Fruit fly (Drosophila melanogaster) whole organism, embryonic: ENCODE measurements around the gene Pmm2.

Source experiments
- Atf6 ChIP-seq: fragments of 200-800 bp; sonication (Bioruptor generic); IDR thresholded peaks from 2 replicates; pipeline ENCODE4 v1.3.6; 2022; ENCODE audit warnings: missing biosample characterization, missing genetic modification characterization
- BEAF-32 ChIP-seq: fragments of 200-800 bp; sonication (Bioruptor generic); optimal IDR thresholded peaks from 3 replicates; lab custom pipeline; 2017; ENCODE audit warnings: missing biosample characterization, missing genetic modification characterization, mild to moderate bottlenecking, moderate library complexity, missing genetic modification reagents
- CG1024 ChIP-seq: fragments of 200-800 bp; sonication (Bioruptor generic); IDR thresholded peaks from 2 replicates; pipeline ENCODE4 v1.3.6; 2022; ENCODE audit warnings: missing biosample characterization, missing genetic modification characterization
- CG10462 ChIP-seq: fragments of 200-800 bp; sonication (Bioruptor generic); optimal IDR thresholded peaks from 2 replicates; lab custom pipeline; 2016; ENCODE audit warnings: missing biosample characterization, missing genetic modification characterization
- CG11247 ChIP-seq: fragments of 200-800 bp; sonication (Bioruptor generic); IDR thresholded peaks from 2 replicates; pipeline ENCODE4 v1.3.6; 2022; ENCODE audit warnings: missing biosample characterization, missing genetic modification characterization
- CG12391 ChIP-seq: fragments of 200-800 bp; sonication (Bioruptor generic); optimal IDR thresholded peaks from 3 replicates; lab custom pipeline; 2018; ENCODE audit warnings: missing biosample characterization, mild to moderate bottlenecking, missing genetic modification characterization, moderate library complexity
- CG13287 ChIP-seq: fragments of 200-800 bp; sonication (Bioruptor generic); IDR thresholded peaks from 2 replicates; pipeline ENCODE4 v1.3.6; 2022; ENCODE audit warnings: missing biosample characterization, missing genetic modification characterization; ENCODE audit not compliant: partially characterized antibody
- CG13424 ChIP-seq: fragments of 200-800 bp; sonication (Bioruptor generic); optimal IDR thresholded peaks from 2 replicates; lab custom pipeline; 2019; ENCODE audit warnings: missing biosample characterization, mild to moderate bottlenecking, missing genetic modification characterization, moderate library complexity
- CG14667 ChIP-seq: fragments of 200-800 bp; sonication (Bioruptor generic); IDR thresholded peaks from 2 replicates; pipeline ENCODE4 v1.3.6; 2022; ENCODE audit warnings: missing biosample characterization, missing genetic modification characterization
- CG15073 ChIP-seq: fragments of 200-800 bp; sonication (Bioruptor generic); optimal IDR thresholded peaks from 2 replicates; lab custom pipeline; 2016; ENCODE audit warnings: missing biosample characterization, missing genetic modification characterization
- CG15601 ChIP-seq: fragments of 200-800 bp; sonication (Bioruptor generic); optimal IDR thresholded peaks from 3 replicates; lab custom pipeline; 2019; ENCODE audit warnings: missing biosample characterization, mild to moderate bottlenecking, missing genetic modification characterization, moderate library complexity
- CG17186 ChIP-seq: fragments of 200-800 bp; sonication (Bioruptor generic); optimal IDR thresholded peaks from 3 replicates; lab custom pipeline; 2017; ENCODE audit warnings: missing biosample characterization, missing genetic modification reagents, missing genetic modification characterization
- CG17829 ChIP-seq: fragments of 200-800 bp; optimal IDR thresholded peaks from 2 replicates; lab custom pipeline; 2019; ENCODE audit warnings: missing biosample characterization, mild to moderate bottlenecking, missing genetic modification characterization, moderate library complexity
- CG18599 ChIP-seq: fragments of 200-800 bp; sonication (Bioruptor generic); optimal IDR thresholded peaks from 3 replicates; lab custom pipeline; 2017; ENCODE audit warnings: missing biosample characterization, missing genetic modification characterization, mild to moderate bottlenecking, moderate library complexity, missing genetic modification reagents
- CG2889 ChIP-seq: fragments of 200-800 bp; sonication (Bioruptor generic); IDR thresholded peaks from 3 replicates; pipeline ENCODE4 v1.3.6; 2022; ENCODE audit warnings: missing biosample characterization, missing genetic modification characterization
- CG3065 ChIP-seq: fragments of 200-800 bp; sonication (Bioruptor generic); optimal IDR thresholded peaks from 2 replicates; lab custom pipeline; 2016; ENCODE audit warnings: missing biosample characterization, missing genetic modification characterization
- CG4282 ChIP-seq: fragments of 200-800 bp; sonication (Bioruptor generic); optimal IDR thresholded peaks from 2 replicates; lab custom pipeline; 2016; ENCODE audit warnings: missing biosample characterization, missing genetic modification characterization
- CG4707 ChIP-seq: fragments of 200-800 bp; sonication (Bioruptor generic); optimal IDR thresholded peaks from 2 replicates; lab custom pipeline; 2018; ENCODE audit warnings: missing biosample characterization, mild to moderate bottlenecking, missing genetic modification characterization, moderate library complexity
- CG4854 ChIP-seq: fragments of 200-800 bp; sonication (Bioruptor generic); optimal IDR thresholded peaks from 2 replicates; lab custom pipeline; 2016; ENCODE audit warnings: missing biosample characterization, missing genetic modification characterization, inconsistent platforms
- CG5245 ChIP-seq: fragments of 200-800 bp; sonication (Bioruptor generic); optimal IDR thresholded peaks from 3 replicates; lab custom pipeline; 2016; ENCODE audit warnings: missing biosample characterization, missing genetic modification characterization
- CG6272 ChIP-seq: fragments of 200-800 bp; sonication (Bioruptor generic); IDR thresholded peaks from 2 replicates; pipeline ENCODE4 v1.3.6; 2022; ENCODE audit warnings: missing biosample characterization, missing genetic modification characterization
- CG6683 ChIP-seq: fragments of 200-800 bp; sonication (Bioruptor generic); optimal IDR thresholded peaks from 2 replicates; lab custom pipeline; 2017; ENCODE audit warnings: missing biosample characterization, mild to moderate bottlenecking, missing genetic modification characterization, missing genetic modification reagents
- CG7271 ChIP-seq: fragments of 200-800 bp; sonication (Bioruptor generic); optimal IDR thresholded peaks from 2 replicates; lab custom pipeline; 2018; ENCODE audit warnings: missing biosample characterization, mild to moderate bottlenecking, missing genetic modification characterization, moderate library complexity
- CG7928 ChIP-seq: fragments of 200-800 bp; sonication (Bioruptor generic); optimal IDR thresholded peaks from 2 replicates; lab custom pipeline; 2017; ENCODE audit warnings: missing biosample characterization, mild to moderate bottlenecking, missing genetic modification characterization
- CG8765 ChIP-seq: fragments of 200-800 bp; sonication (Bioruptor generic); IDR thresholded peaks from 2 replicates; pipeline ENCODE4 v1.3.6; 2022; ENCODE audit warnings: missing biosample characterization, missing genetic modification characterization
- CG9876 ChIP-seq: fragments of 200-800 bp; sonication (Bioruptor generic); optimal IDR thresholded peaks from 2 replicates; lab custom pipeline; 2016; ENCODE audit warnings: missing biosample characterization, missing genetic modification characterization
- E2f2 ChIP-seq: fragments of 200-800 bp; sonication (Bioruptor generic); IDR thresholded peaks from 2 replicates; pipeline ENCODE4 v1.3.6; 2022; ENCODE audit warnings: missing biosample characterization, missing genetic modification characterization
- Ets97D ChIP-seq: fragments of 200-800 bp; sonication (Bioruptor generic); optimal IDR thresholded peaks from 3 replicates; lab custom pipeline; 2016; ENCODE audit warnings: missing biosample characterization, missing genetic modification characterization
- Fer3 ChIP-seq: fragments of 200-800 bp; sonication (Bioruptor generic); optimal IDR thresholded peaks from 2 replicates; lab custom pipeline; 2018; ENCODE audit warnings: missing biosample characterization, mild to moderate bottlenecking, missing genetic modification characterization, moderate library complexity
- HmgZ ChIP-seq: fragments of 200-800 bp; sonication (Bioruptor generic); optimal IDR thresholded peaks from 2 replicates; lab custom pipeline; 2018; ENCODE audit warnings: missing biosample characterization, mild to moderate bottlenecking, missing genetic modification characterization
- Mad ChIP-seq: fragments of 200-800 bp; sonication (Bioruptor generic); optimal IDR thresholded peaks from 2 replicates; lab custom pipeline; 2016; ENCODE audit warnings: missing biosample characterization, missing genetic modification characterization
- NC2β ChIP-seq: fragments of 200-800 bp; sonication (Bioruptor generic); optimal IDR thresholded peaks from 2 replicates; lab custom pipeline; 2016; ENCODE audit warnings: missing biosample characterization, missing genetic modification characterization
- Rx ChIP-seq: fragments of 200-800 bp; sonication (Bioruptor generic); IDR thresholded peaks from 2 replicates; pipeline ENCODE4 v1.3.6; 2022; ENCODE audit warnings: missing biosample characterization, missing genetic modification characterization
- Sry-δ ChIP-seq: fragments of 200-800 bp; sonication (Bioruptor generic); optimal IDR thresholded peaks from 2 replicates; lab custom pipeline; 2016; ENCODE audit warnings: missing biosample characterization, missing genetic modification characterization
- al ChIP-seq: fragments of 200-800 bp; sonication (Bioruptor generic); IDR thresholded peaks from 2 replicates; pipeline ENCODE4 v1.3.6; 2022; ENCODE audit warnings: missing biosample characterization, missing genetic modification characterization
- br ChIP-seq: fragments of >200 bp; optimal IDR thresholded peaks from 2 replicates; lab custom pipeline; 2017
- btn ChIP-seq: fragments of 200-800 bp; sonication (Bioruptor generic); optimal IDR thresholded peaks from 2 replicates; lab custom pipeline; 2016; ENCODE audit warnings: missing biosample characterization, missing genetic modification characterization
- chn ChIP-seq: fragments of 200-800 bp; sonication (Bioruptor generic); optimal IDR thresholded peaks from 2 replicates; lab custom pipeline; 2016; ENCODE audit warnings: missing biosample characterization, missing genetic modification characterization
- corto ChIP-seq: fragments of 200-800 bp; sonication (Bioruptor generic); optimal IDR thresholded peaks from 2 replicates; lab custom pipeline; 2016; ENCODE audit warnings: missing biosample characterization, mild to moderate bottlenecking, missing genetic modification characterization, moderate library complexity
- croc ChIP-seq: fragments of 200-800 bp; sonication (Bioruptor generic); conservative IDR thresholded peaks from 3 replicates; pipeline ENCODE4 v1.3.6; 2022; ENCODE audit warnings: missing biosample characterization, missing genetic modification characterization
- eve ChIP-seq, 2 experiments: fragments of >200 bp; optimal IDR thresholded peaks; 2 replicates each; lab custom pipeline; 2017; ENCODE audit warnings: missing biosample characterization in 2 of 2, missing genetic modification characterization in 2 of 2
- fru ChIP-seq: fragments of >200 bp; optimal IDR thresholded peaks from 2 replicates; lab custom pipeline; 2017
- gcm2 ChIP-seq: fragments of 200-800 bp; sonication (Bioruptor generic); optimal IDR thresholded peaks from 2 replicates; lab custom pipeline; 2016; ENCODE audit warnings: missing biosample characterization, missing genetic modification characterization
- grn ChIP-seq: fragments of 200-800 bp; sonication (Bioruptor generic); optimal IDR thresholded peaks from 3 replicates; lab custom pipeline; 2017; ENCODE audit warnings: missing biosample characterization, missing genetic modification characterization
- inv ChIP-seq: fragments of 200-800 bp; sonication (Bioruptor generic); IDR thresholded peaks from 2 replicates; pipeline ENCODE4 v1.3.6; 2022; ENCODE audit warnings: missing biosample characterization, missing genetic modification characterization; ENCODE audit not compliant: partially characterized antibody
- lmd ChIP-seq: fragments of 200-800 bp; sonication (Bioruptor generic); IDR thresholded peaks from 2 replicates; pipeline ENCODE4 v1.3.6; 2022; ENCODE audit warnings: missing biosample characterization, missing genetic modification characterization
- nmo ChIP-seq: fragments of 200-800 bp; sonication (Bioruptor generic); optimal IDR thresholded peaks from 2 replicates; lab custom pipeline; 2018; ENCODE audit warnings: missing biosample characterization, mild to moderate bottlenecking, missing genetic modification characterization, moderate library complexity
- seq ChIP-seq: fragments of 200-800 bp; sonication (Bioruptor generic); IDR thresholded peaks from 2 replicates; pipeline ENCODE4 v1.3.6; 2022; ENCODE audit warnings: missing biosample characterization, missing genetic modification characterization
- tgo ChIP-seq: fragments of 200-800 bp; sonication (Bioruptor generic); IDR thresholded peaks from 3 replicates; pipeline ENCODE4 v1.3.6; 2022; ENCODE audit warnings: missing biosample characterization, missing genetic modification characterization
- wdn ChIP-seq: fragments of 200-800 bp; sonication (Bioruptor generic); IDR thresholded peaks from 2 replicates; pipeline ENCODE4 v1.3.6; 2022; ENCODE audit warnings: missing biosample characterization, missing genetic modification characterization
- zfh2 ChIP-seq: fragments of 200-800 bp; sonication (Bioruptor generic); optimal IDR thresholded peaks from 2 replicates; lab custom pipeline; 2016; ENCODE audit warnings: missing biosample characterization, missing genetic modification characterization

The Pmm2 gene

DNA sequence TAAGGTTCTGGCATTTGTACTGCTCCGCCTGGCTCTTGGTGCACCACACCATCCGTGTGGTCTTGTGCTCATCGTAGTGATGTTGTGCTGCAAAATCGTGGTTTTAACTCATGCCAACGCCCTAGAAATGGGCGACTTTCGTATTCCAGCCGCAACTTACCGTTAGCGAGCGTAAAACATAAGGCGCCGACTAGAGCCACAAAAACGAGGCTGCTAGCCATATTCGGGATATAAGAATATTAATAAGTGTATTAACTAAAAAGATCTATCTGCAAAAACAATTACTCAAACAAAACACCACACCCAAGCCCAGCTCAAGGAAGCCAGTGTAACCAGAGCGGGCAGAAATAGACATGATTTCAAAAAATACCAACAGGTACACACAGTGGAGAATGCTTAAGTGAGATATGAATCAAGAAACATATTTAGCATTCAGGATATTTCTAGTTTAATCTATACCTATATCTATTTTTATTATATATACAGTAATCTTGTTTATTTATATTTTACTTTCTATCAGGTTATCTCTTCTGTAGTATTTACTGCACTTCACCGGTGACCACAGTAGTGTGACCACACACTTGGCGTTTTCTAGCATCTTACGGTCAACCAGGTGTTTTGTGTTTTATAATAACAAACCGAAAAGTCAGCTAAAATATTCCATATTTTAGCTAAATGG is 859 bp upstream of the Pmm2 start, which contains the start of the genes Tsf2 and CG34242 (continued):
- TF ChIP-seq Fer3 (tag; lab: Kevin White, UChicago) = peak; percentile 90
- peak; percentile 93 for TF ChIP-seq CG11247 (GFP tag; lab: Robert Waterston, UW)
- no peak for TF ChIP-seq CG4707
- TF ChIP-seq CG6683 (GFP tag; lab: Kevin White, UChicago) = peak; percentile 58
- peak; percentile 22 for TF ChIP-seq CG15601 (tag; lab: Kevin White, UChicago)
- peak; percentile 18 for TF ChIP-seq CG4854 (GFP tag; lab: Kevin White, UChicago)
- TF ChIP-seq E2f2 (GFP tag; lab: Robert Waterston, UW) = peak; percentile 24; the same call in 1 of the 2 replicates
- TF ChIP-seq CG1024 (GFP tag; lab: Robert Waterston, UW) = 0 out of 2 replicates have a peak, but pooled peaks have one; percentile 12
- no peak for TF ChIP-seq corto (GFP tag; lab: Kevin White, UChicago)
- TF ChIP-seq Ets97D (GFP tag; lab: Kevin White, UChicago) = no peak
- peak; percentile 91 for TF ChIP-seq CG6272 (GFP tag; lab: Robert Waterston, UW)
- no peak for TF ChIP-seq CG15073 (GFP tag; lab: Kevin White, UChicago)
- TF ChIP-seq seq = no peak
- TF ChIP-seq fru = no peak
- TF ChIP-seq nmo (GFP tag; lab: Kevin White, UChicago) = peak; percentile 65
- TF ChIP-seq Mad (GFP tag; lab: Kevin White, UChicago) = no peak
- no peak for TF ChIP-seq CG3065 (GFP tag; lab: Kevin White, UChicago)
- no peak for TF ChIP-seq br (lab: Kevin White, UChicago)
- TF ChIP-seq CG17186 (GFP tag; lab: Kevin White, UChicago) = peak; percentile 56
- TF ChIP-seq CG8765 (GFP tag; lab: Robert Waterston, UW) = peak; percentile 87
- TF ChIP-seq CG13287 (GFP tag; lab: Robert Waterston, UW) = no peak
- TF ChIP-seq CG18599 = no peak
- TF ChIP-seq Rx (GFP tag; lab: Robert Waterston, UW) = peak; percentile 71
- no peak for TF ChIP-seq CG9876
- no peak for TF ChIP-seq btn
- TF ChIP-seq zfh2 (GFP tag; lab: Kevin White, UChicago) = no peak
- TF ChIP-seq CG17829 = peak; percentile 83
- TF ChIP-seq CG7271 (tag; lab: Kevin White, UChicago) = peak; percentile 76
- TF ChIP-seq Sry-δ = no peak
- no peak for TF ChIP-seq inv (GFP tag; lab: Robert Waterston, UW)
- no peak for TF ChIP-seq eve (GFP tag; optimal IDR thresholded peaks at IDR 0.05; lab: Kevin White, UChicago)
- TF ChIP-seq tgo (GFP tag; lab: Robert Waterston, UW) = peak; percentile 94
- TF ChIP-seq CG12391 (tag; lab: Kevin White, UChicago) = peak; percentile 53
- TF ChIP-seq BEAF-32 (GFP tag; lab: Kevin White, UChicago) = no peak
- peak; percentile 8 for TF ChIP-seq CG5245
- TF ChIP-seq gcm2 (GFP tag; lab: Kevin White, UChicago) = no peak
- TF ChIP-seq HmgZ (tag; lab: Kevin White, UChicago) = peak; percentile 11
- peak; percentile 97 for TF ChIP-seq CG14667 (GFP tag; lab: Robert Waterston, UW)
- no peak for TF ChIP-seq chn (GFP tag; lab: Kevin White, UChicago)
- no peak for TF ChIP-seq CG10462 (GFP tag; lab: Kevin White, UChicago)
- no peak for TF ChIP-seq CG4282 (GFP tag; lab: Kevin White, UChicago)
- TF ChIP-seq al (GFP tag; lab: Robert Waterston, UW) = peak; percentile 79
- peak; percentile 62; the same call in 1 of the 2 replicates for TF ChIP-seq wdn (GFP tag; lab: Robert Waterston, UW)
- TF ChIP-seq CG2889 (GFP tag; lab: Robert Waterston, UW) = no peak
- peak; percentile 95 for TF ChIP-seq lmd
- TF ChIP-seq CG13424 (tag; lab: Kevin White, UChicago) = peak; percentile 8
- no peak for TF ChIP-seq NC2β (GFP tag; lab: Kevin White, UChicago)
- TF ChIP-seq Atf6 (GFP tag; lab: Robert Waterston, UW) = peak; percentile 92
- TF ChIP-seq CG7928 (GFP tag; lab: Kevin White, UChicago) = peak; percentile 42
- peak; percentile 91 for TF ChIP-seq croc (GFP tag; lab: Robert Waterston, UW)
- TF ChIP-seq grn (GFP tag; lab: Kevin White, UChicago) = no peak
